Fruit fly (Drosophila melanogaster) whole organism, embryonic: ENCODE results near the gene CG43675.

Experiments used
- Abd-B ChIP-seq: fragments of 200-800 bp; sonication (Bioruptor generic); optimal IDR thresholded peaks from 2 replicates; lab custom pipeline; 2018; ENCODE audit warnings: missing biosample characterization, mild to moderate bottlenecking, missing genetic modification characterization, moderate library complexity
- Bgb ChIP-seq: fragments of 200-800 bp; sonication (Bioruptor generic); IDR thresholded peaks from 2 replicates; pipeline ENCODE4 v1.3.6; 2022; ENCODE audit warnings: missing biosample characterization, missing genetic modification characterization; ENCODE audit not compliant: partially characterized antibody
- Blimp-1 ChIP-seq: fragments of 200-800 bp; sonication (Bioruptor generic); optimal IDR thresholded peaks from 3 replicates; lab custom pipeline; 2018; ENCODE audit warnings: missing biosample characterization, missing genetic modification characterization, mild to moderate bottlenecking, moderate library complexity, missing genetic modification reagents
- CG10209 ChIP-seq: fragments of 200-800 bp; sonication (Bioruptor generic); optimal IDR thresholded peaks from 3 replicates; lab custom pipeline; 2017; ENCODE audit warnings: missing biosample characterization, mild to moderate bottlenecking, missing genetic modification characterization, missing genetic modification reagents
- CG11247 ChIP-seq: fragments of 200-800 bp; sonication (Bioruptor generic); IDR thresholded peaks from 2 replicates; pipeline ENCODE4 v1.3.6; 2022; ENCODE audit warnings: missing biosample characterization, missing genetic modification characterization
- CG13424 ChIP-seq: fragments of 200-800 bp; sonication (Bioruptor generic); optimal IDR thresholded peaks from 2 replicates; lab custom pipeline; 2019; ENCODE audit warnings: missing biosample characterization, mild to moderate bottlenecking, missing genetic modification characterization, moderate library complexity
- CG16815 ChIP-seq: fragments of 200-800 bp; sonication (Bioruptor generic); optimal IDR thresholded peaks from 3 replicates; lab custom pipeline; 2017; ENCODE audit warnings: missing biosample characterization, mild to moderate bottlenecking, missing genetic modification characterization
- CG17612 ChIP-seq: fragments of 200-800 bp; sonication (Bioruptor generic); IDR thresholded peaks from 2 replicates; pipeline ENCODE4 v1.3.6; 2022; ENCODE audit warnings: missing biosample characterization, missing genetic modification characterization
- CG17912 ChIP-seq: fragments of 200-800 bp; sonication (Bioruptor generic); optimal IDR thresholded peaks from 2 replicates; lab custom pipeline; 2018; ENCODE audit warnings: missing biosample characterization, mild to moderate bottlenecking, missing genetic modification characterization
- CG18011 ChIP-seq: fragments of 200-800 bp; sonication (Bioruptor generic); optimal IDR thresholded peaks from 2 replicates; lab custom pipeline; 2017; ENCODE audit warnings: missing biosample characterization, missing genetic modification characterization, mild to moderate bottlenecking, moderate library complexity, missing genotype
- CG2678 ChIP-seq: fragments of 200-800 bp; sonication (Bioruptor generic); optimal IDR thresholded peaks from 3 replicates; lab custom pipeline; 2019; ENCODE audit warnings: missing biosample characterization, mild to moderate bottlenecking, missing genetic modification characterization, moderate library complexity
- CG32532 ChIP-seq: fragments of 200-800 bp; sonication (Bioruptor generic); IDR thresholded peaks from 2 replicates; pipeline ENCODE4 v1.3.6; 2022; ENCODE audit warnings: missing biosample characterization, missing genetic modification characterization
- CG3407 ChIP-seq: fragments of 200-800 bp; sonication (Bioruptor generic); optimal IDR thresholded peaks from 2 replicates; lab custom pipeline; 2018; ENCODE audit warnings: missing biosample characterization, mild to moderate bottlenecking, missing genetic modification characterization
- CG43689 ChIP-seq: fragments of 200-800 bp; sonication (Bioruptor generic); IDR thresholded peaks from 2 replicates; pipeline ENCODE4 v1.3.6; 2022; ENCODE audit warnings: missing biosample characterization, missing genetic modification characterization
- CG6272 ChIP-seq: fragments of 200-800 bp; sonication (Bioruptor generic); IDR thresholded peaks from 2 replicates; pipeline ENCODE4 v1.3.6; 2022; ENCODE audit warnings: missing biosample characterization, missing genetic modification characterization
- CG7745 ChIP-seq: fragments of 200-800 bp; sonication (Bioruptor generic); optimal IDR thresholded peaks from 2 replicates; lab custom pipeline; 2018; ENCODE audit warnings: missing biosample characterization, mild to moderate bottlenecking, missing genetic modification characterization, moderate library complexity
- CG7963 ChIP-seq: fragments of 200-800 bp; sonication (Bioruptor generic); IDR thresholded peaks from 3 replicates; pipeline ENCODE4 v1.3.6; 2022; ENCODE audit warnings: missing biosample characterization, missing genetic modification characterization; ENCODE audit not compliant: partially characterized antibody
- CG9437 ChIP-seq: fragments of 200-800 bp; sonication (Bioruptor generic); optimal IDR thresholded peaks from 2 replicates; lab custom pipeline; 2018; ENCODE audit warnings: missing biosample characterization, mild to moderate bottlenecking, missing genetic modification characterization
- CTCF ChIP-seq: fragments of 200-800 bp; sonication (Bioruptor generic); optimal IDR thresholded peaks from 2 replicates; lab custom pipeline; 2017; ENCODE audit warnings: missing biosample characterization, mild to moderate bottlenecking, missing genetic modification characterization, moderate library complexity
- CrebB ChIP-seq: fragments of 200-800 bp; sonication (Bioruptor generic); optimal IDR thresholded peaks from 3 replicates; lab custom pipeline; 2018; ENCODE audit warnings: missing biosample characterization, mild to moderate bottlenecking, missing genetic modification characterization
- Dek ChIP-seq: fragments of 200-800 bp; sonication (Bioruptor generic); optimal IDR thresholded peaks from 3 replicates; lab custom pipeline; 2019; ENCODE audit warnings: missing biosample characterization, mild to moderate bottlenecking, missing genetic modification characterization, moderate library complexity
- Dip3 ChIP-seq: fragments of 200-800 bp; sonication (Bioruptor generic); optimal IDR thresholded peaks from 3 replicates; lab custom pipeline; 2016; ENCODE audit warnings: missing biosample characterization, missing genetic modification characterization
- Fer3 ChIP-seq: fragments of 200-800 bp; sonication (Bioruptor generic); optimal IDR thresholded peaks from 2 replicates; lab custom pipeline; 2018; ENCODE audit warnings: missing biosample characterization, mild to moderate bottlenecking, missing genetic modification characterization, moderate library complexity
- H2.0 ChIP-seq: fragments of 200-800 bp; sonication (Bioruptor generic); IDR thresholded peaks from 2 replicates; pipeline ENCODE4 v1.3.6; 2022; ENCODE audit warnings: missing biosample characterization, missing genetic modification characterization
- HLH4C ChIP-seq: fragments of 200-800 bp; sonication (Bioruptor generic); IDR thresholded peaks from 3 replicates; pipeline ENCODE4 v1.3.6; 2022; ENCODE audit warnings: missing biosample characterization, missing genetic modification characterization; ENCODE audit not compliant: partially characterized antibody
- Hsf ChIP-seq: fragments of 200-800 bp; sonication (Bioruptor generic); optimal IDR thresholded peaks from 3 replicates; lab custom pipeline; 2016; ENCODE audit warnings: missing biosample characterization, missing genetic modification characterization
- Kr ChIP-seq: fragments of 200-800 bp; sonication (Bioruptor generic); optimal IDR thresholded peaks from 2 replicates; lab custom pipeline; 2017; ENCODE audit warnings: missing biosample characterization, mild to moderate bottlenecking, missing genetic modification characterization
- Lim3 ChIP-seq: fragments of 200-800 bp; sonication (Bioruptor generic); IDR thresholded peaks from 2 replicates; pipeline ENCODE4 v1.3.6; 2022; ENCODE audit warnings: missing biosample characterization, missing genetic modification characterization
- Myb ChIP-seq: fragments of 200-800 bp; sonication (Bioruptor generic); optimal IDR thresholded peaks from 2 replicates; lab custom pipeline; 2016; ENCODE audit warnings: missing biosample characterization, missing genetic modification characterization
- Poxn ChIP-seq: fragments of 200-800 bp; sonication (Bioruptor generic); IDR thresholded peaks from 2 replicates; pipeline ENCODE4 v1.3.6; 2022; ENCODE audit warnings: missing biosample characterization, missing genetic modification characterization
- Ravus ChIP-seq: fragments of 200-800 bp; sonication (Bioruptor generic); IDR thresholded peaks from 2 replicates; pipeline ENCODE4 v1.3.6; 2022; ENCODE audit warnings: missing biosample characterization, missing genetic modification characterization
- Side ChIP-seq: fragments of 200-800 bp; sonication (Bioruptor generic); optimal IDR thresholded peaks from 2 replicates; lab custom pipeline; 2016; ENCODE audit warnings: missing biosample characterization, missing genetic modification characterization
- Stat92E ChIP-seq, 3 experiments: fragments of >200 bp in 2 of 3; fragments of 200-800 bp in 1 of 3; sonication (Bioruptor generic) in 1 of 3; optimal IDR thresholded peaks; 2 replicates each; lab custom pipeline; 2017 to 2019; ENCODE audit warnings: missing biosample characterization in 3 of 3, missing genetic modification characterization in 3 of 3, mild to moderate bottlenecking in 1 of 3, moderate library complexity in 1 of 3
- Trl ChIP-seq, 3 experiments: fragments of >200 bp in 2 of 3; fragments of 200-800 bp in 1 of 3; sonication (Bioruptor generic) in 1 of 3; optimal IDR thresholded peaks; 2 replicates in 1 of 3; 3 replicates in 2 of 3; lab custom pipeline; 2016 to 2017; ENCODE audit warnings: missing biosample characterization in 1 of 3, missing genetic modification characterization in 1 of 3
- ash1 ChIP-seq: fragments of 200-800 bp; sonication (Bioruptor generic); optimal IDR thresholded peaks from 2 replicates; lab custom pipeline; 2018; ENCODE audit warnings: missing biosample characterization, mild to moderate bottlenecking, missing genetic modification characterization
- bcd ChIP-seq: fragments of 200-800 bp; sonication (Bioruptor generic); optimal IDR thresholded peaks from 2 replicates; lab custom pipeline; 2017; ENCODE audit warnings: missing biosample characterization, mild to moderate bottlenecking, missing genetic modification characterization
- bsh ChIP-seq, 2 experiments: fragments of 200-800 bp; sonication (Bioruptor generic); optimal IDR thresholded peaks; 2 replicates each; lab custom pipeline; 2017 to 2018; ENCODE audit warnings: mild to moderate bottlenecking in 2 of 2, missing biosample characterization in 2 of 2, missing genetic modification characterization in 2 of 2, moderate library complexity in 1 of 2
- cas ChIP-seq: fragments of 200-800 bp; sonication (Bioruptor generic); IDR thresholded peaks from 2 replicates; pipeline ENCODE4 v1.3.6; 2022; ENCODE audit warnings: missing biosample characterization, missing genetic modification characterization
- chm ChIP-seq: fragments of 200-800 bp; sonication (Bioruptor generic); IDR thresholded peaks from 2 replicates; pipeline ENCODE4 v1.3.6; 2022; ENCODE audit warnings: missing biosample characterization, missing genetic modification characterization
- dan ChIP-seq: fragments of 200-800 bp; sonication (Bioruptor generic); IDR thresholded peaks from 2 replicates; pipeline ENCODE4 v1.3.6; 2022; ENCODE audit warnings: missing biosample characterization, missing genetic modification characterization
- dmrt11E ChIP-seq: fragments of 200-800 bp; sonication (Bioruptor generic); optimal IDR thresholded peaks from 3 replicates; lab custom pipeline; 2018; ENCODE audit warnings: missing biosample characterization, mild to moderate bottlenecking, missing genetic modification characterization, moderate library complexity
- fd64A ChIP-seq: fragments of 200-800 bp; sonication (Bioruptor generic); optimal IDR thresholded peaks from 3 replicates; lab custom pipeline; 2018; ENCODE audit warnings: missing biosample characterization, mild to moderate bottlenecking, missing genetic modification characterization
- grau ChIP-seq: fragments of 200-800 bp; optimal IDR thresholded peaks from 3 replicates; lab custom pipeline; 2019; ENCODE audit warnings: missing biosample characterization, mild to moderate bottlenecking, missing genetic modification characterization, moderate library complexity
- hb ChIP-seq: fragments of 200-800 bp; sonication (Bioruptor generic); IDR thresholded peaks from 3 replicates; pipeline ENCODE4 v1.3.6; 2022; ENCODE audit warnings: missing biosample characterization, missing genetic modification characterization; ENCODE audit not compliant: partially characterized antibody
- jigr1 ChIP-seq: fragments of 200-800 bp; sonication (Bioruptor generic); IDR thresholded peaks from 3 replicates; pipeline ENCODE4 v1.3.6; 2022; ENCODE audit warnings: missing biosample characterization, missing genetic modification characterization
- maf-S ChIP-seq: fragments of 200-800 bp; sonication (Bioruptor generic); optimal IDR thresholded peaks from 2 replicates; lab custom pipeline; 2016; ENCODE audit warnings: missing biosample characterization, missing genetic modification characterization
- psq ChIP-seq: fragments of 200-800 bp; sonication (Bioruptor generic); optimal IDR thresholded peaks from 2 replicates; lab custom pipeline; 2017; ENCODE audit warnings: missing biosample characterization, missing genetic modification characterization
- pum ChIP-seq: fragments of 200-800 bp; sonication (Bioruptor generic); optimal IDR thresholded peaks from 2 replicates; lab custom pipeline; 2016; ENCODE audit warnings: missing biosample characterization, missing genetic modification characterization
- slp2 ChIP-seq: fragments of 200-800 bp; sonication (Bioruptor generic); optimal IDR thresholded peaks from 2 replicates; lab custom pipeline; 2016; ENCODE audit warnings: missing biosample characterization, missing genetic modification characterization
- vvl ChIP-seq: fragments of 200-800 bp; sonication (Bioruptor generic); IDR thresholded peaks from 2 replicates; pipeline ENCODE4 v1.3.6; 2022; ENCODE audit warnings: missing biosample characterization, missing genetic modification characterization
- zf30C ChIP-seq: fragments of 200-800 bp; sonication (Bioruptor generic); optimal IDR thresholded peaks from 3 replicates; lab custom pipeline; 2018; ENCODE audit warnings: missing biosample characterization, mild to moderate bottlenecking, missing genetic modification characterization

The CG43675 gene

dm6 chr3R:9370413-9370812, 15.1 kb downstream of the CG43675 start (continued):
- TF ChIP-seq Dip3 (GFP tag; lab: Kevin White, UChicago), result peak; percentile 52
- no peak for TF ChIP-seq zf30C (GFP tag; lab: Kevin White, UChicago)
- no peak for TF ChIP-seq Kr (GFP tag; lab: Kevin White, UChicago)
- TF ChIP-seq CG7963, result no peak
- TF ChIP-seq CG13424 (tag; lab: Kevin White, UChicago), result peak; percentile 70
- TF ChIP-seq CG17912 (GFP tag; lab: Kevin White, UChicago), result no peak
- TF ChIP-seq jigr1 (GFP tag; lab: Robert Waterston, UW), result no peak
- TF ChIP-seq CG16815 (GFP tag; lab: Kevin White, UChicago), result no peak
- TF ChIP-seq Hsf (GFP tag; lab: Kevin White, UChicago), result peak; percentile 34
- no peak for TF ChIP-seq maf-S (GFP tag; lab: Kevin White, UChicago)
- peak; percentile 48; the same call in 1 of the 2 replicates for TF ChIP-seq CG43689 (GFP tag; lab: Robert Waterston, UW)
- TF ChIP-seq Myb (GFP tag; lab: Kevin White, UChicago), result peak; percentile 2
- TF ChIP-seq bcd (GFP tag; lab: Kevin White, UChicago), result peak; percentile 37
- 0 out of 2 replicates have a peak, but pooled peaks have one; percentile 19 for TF ChIP-seq CG6272 (GFP tag; lab: Robert Waterston, UW)
- TF ChIP-seq bsh (GFP tag; optimal IDR thresholded peaks at IDR 0.05; lab: Kevin White, UChicago), result no peak
- no peak for TF ChIP-seq Stat92E (GFP tag; optimal IDR thresholded peaks at IDR 0.05; lab: Kevin White, UChicago)
- no peak for TF ChIP-seq CG3407
- TF ChIP-seq cas, result no peak
- no peak for TF ChIP-seq fd64A
- TF ChIP-seq Lim3 (GFP tag; lab: Robert Waterston, UW), result no peak
- TF ChIP-seq H2.0, result peak; percentile 13; the same call in 1 of the 2 replicates
- no peak for TF ChIP-seq Poxn
- no peak for TF ChIP-seq psq (GFP tag; lab: Kevin White, UChicago)
- TF ChIP-seq CrebB (tag; lab: Kevin White, UChicago), result no peak
- peak; percentile 54; the same call in 1 of the 2 replicates for TF ChIP-seq vvl (GFP tag; lab: Robert Waterston, UW)
- no peak for TF ChIP-seq Bgb (GFP tag; lab: Robert Waterston, UW)
- no peak for TF ChIP-seq HLH4C (GFP tag; lab: Robert Waterston, UW)
- TF ChIP-seq CG2678 (tag; lab: Kevin White, UChicago), result peak; percentile 75
- peak; percentile 33 for TF ChIP-seq Blimp-1
- no peak for TF ChIP-seq CG17612 (GFP tag; lab: Robert Waterston, UW)
- peak; percentile 74 for TF ChIP-seq grau (tag; lab: Kevin White, UChicago)
- TF ChIP-seq CG9437, result peak; percentile 11
- no peak for TF ChIP-seq CG7745 (tag; lab: Kevin White, UChicago)
- no peak for TF ChIP-seq dmrt11E (tag; lab: Kevin White, UChicago)
- TF ChIP-seq hb (GFP tag; lab: Robert Waterston, UW), result no peak
- TF ChIP-seq slp2, result peak; percentile 12
- TF ChIP-seq chm (GFP tag; lab: Robert Waterston, UW), result no peak
- TF ChIP-seq Ravus, result no peak
- peak; percentile 30 for TF ChIP-seq Dek (tag; lab: Kevin White, UChicago)
- peak; percentile 73 for TF ChIP-seq CG32532
- TF ChIP-seq CG10209 (GFP tag; lab: Kevin White, UChicago), result peak; percentile 47
- TF ChIP-seq CG11247 (GFP tag; lab: Robert Waterston, UW), result 0 out of 2 replicates have a peak, but pooled peaks have one; percentile 27
- peak; percentile 25 for TF ChIP-seq pum
- TF ChIP-seq dan (GFP tag; lab: Robert Waterston, UW), result no peak
- peak in 1 of 2 experiments; percentile 14 for TF ChIP-seq Trl (optimal IDR thresholded peaks at IDR 0.05; lab: Kevin White, UChicago)
- TF ChIP-seq Trl (GFP tag; optimal IDR thresholded peaks at IDR 0.05; lab: Kevin White, UChicago), result no peak
- TF ChIP-seq CTCF (GFP tag; lab: Kevin White, UChicago), result no peak
- no peak for TF ChIP-seq Side (GFP tag; lab: Kevin White, UChicago)
- TF ChIP-seq ash1, result no peak
- TF ChIP-seq Abd-B (GFP tag; lab: Kevin White, UChicago), result no peak
- peak; percentile 69 for TF ChIP-seq Fer3 (tag; lab: Kevin White, UChicago)
- peak; percentile 27 for TF ChIP-seq CG18011 (GFP tag; lab: Kevin White, UChicago)
